Fruit fly (Drosophila melanogaster) whole organism, prepupa: ENCODE measurements around the gene Ccp84Ac.

Experiments
- Blimp-1 ChIP-seq: fragments of 200-800 bp; sonication (Bioruptor generic); optimal IDR thresholded peaks from 3 replicates; lab custom pipeline; 2017; ENCODE audit warnings: missing biosample characterization, missing genetic modification characterization, mild to moderate bottlenecking, moderate library complexity, missing genetic modification reagents
- CG10631 ChIP-seq: fragments of 200-800 bp; sonication (Bioruptor generic); optimal IDR thresholded peaks from 2 replicates; lab custom pipeline; 2016; ENCODE audit warnings: missing biosample characterization, missing genetic modification characterization
- CG11294 ChIP-seq: fragments of 200-800 bp; sonication (Bioruptor generic); IDR thresholded peaks from 2 replicates; pipeline ENCODE4 v1.3.6; 2022; ENCODE audit warnings: missing biosample characterization, missing genetic modification characterization
- CG11762 ChIP-seq: fragments of 200-800 bp; sonication (Bioruptor generic); optimal IDR thresholded peaks from 3 replicates; lab custom pipeline; 2016; ENCODE audit warnings: missing biosample characterization, missing genetic modification characterization; ENCODE audit not compliant: insufficient read depth
- CG11902 ChIP-seq: fragments of 200-800 bp; sonication (Bioruptor generic); optimal IDR thresholded peaks from 3 replicates; lab custom pipeline; 2016; ENCODE audit warnings: missing biosample characterization, missing genetic modification characterization
- CG15336 ChIP-seq: fragments of 200-800 bp; sonication (Bioruptor generic); IDR thresholded peaks from 2 replicates; pipeline ENCODE4 v1.3.6; 2022; ENCODE audit warnings: missing biosample characterization, missing genetic modification characterization
- CG1621 ChIP-seq: fragments of 200-800 bp; sonication (Bioruptor generic); optimal IDR thresholded peaks from 3 replicates; lab custom pipeline; 2018; ENCODE audit warnings: missing biosample characterization, mild to moderate bottlenecking, missing genetic modification characterization
- CG16779 ChIP-seq: fragments of 200-800 bp; sonication (Bioruptor generic); optimal IDR thresholded peaks from 3 replicates; lab custom pipeline; 2017; ENCODE audit warnings: missing biosample characterization, mild to moderate bottlenecking, missing genetic modification characterization
- CG3032 ChIP-seq: fragments of 200-800 bp; optimal IDR thresholded peaks from 2 replicates; lab custom pipeline; 2019; ENCODE audit warnings: missing biosample characterization, mild to moderate bottlenecking, missing genetic modification characterization, moderate library complexity
- CG31627 ChIP-seq: fragments of 200-800 bp; sonication (Bioruptor generic); optimal IDR thresholded peaks from 3 replicates; lab custom pipeline; 2016; ENCODE audit warnings: missing biosample characterization, missing genetic modification characterization
- CG32006 ChIP-seq: fragments of 200-800 bp; sonication (Bioruptor generic); optimal IDR thresholded peaks from 3 replicates; lab custom pipeline; 2017; ENCODE audit warnings: missing biosample characterization, mild to moderate bottlenecking, missing genetic modification characterization
- CG3919 ChIP-seq: fragments of 200-800 bp; sonication (Bioruptor generic); optimal IDR thresholded peaks from 3 replicates; lab custom pipeline; 2016; ENCODE audit warnings: missing biosample characterization, missing genetic modification characterization
- CG4318 ChIP-seq: fragments of 200-800 bp; sonication (Bioruptor generic); optimal IDR thresholded peaks from 3 replicates; lab custom pipeline; 2017; ENCODE audit warnings: missing biosample characterization, mild to moderate bottlenecking, missing genetic modification characterization
- CG6163 ChIP-seq: fragments of 200-800 bp; sonication (Bioruptor generic); IDR thresholded peaks from 3 replicates; pipeline ENCODE4 v1.3.6; 2022; ENCODE audit warnings: missing biosample characterization, missing genetic modification characterization
- CG6276 ChIP-seq: fragments of 200-800 bp; sonication (Bioruptor generic); optimal IDR thresholded peaks from 2 replicates; lab custom pipeline; 2017; ENCODE audit warnings: missing biosample characterization, mild to moderate bottlenecking, missing genetic modification characterization
- CG6792 ChIP-seq: fragments of 200-800 bp; sonication (Bioruptor generic); optimal IDR thresholded peaks from 3 replicates; lab custom pipeline; 2016; ENCODE audit warnings: missing biosample characterization, missing genetic modification characterization
- CG6808 ChIP-seq: fragments of 200-800 bp; sonication (Bioruptor generic); optimal IDR thresholded peaks from 3 replicates; lab custom pipeline; 2017; ENCODE audit warnings: missing biosample characterization, missing genetic modification characterization, mild to moderate bottlenecking, moderate library complexity, missing genetic modification reagents
- CG8119 ChIP-seq: fragments of 200-800 bp; sonication (Bioruptor generic); IDR thresholded peaks from 3 replicates; pipeline ENCODE4 v1.3.6; 2022; ENCODE audit warnings: missing biosample characterization, missing genetic modification characterization
- CG8319 ChIP-seq: fragments of 200-800 bp; sonication (Bioruptor generic); optimal IDR thresholded peaks from 3 replicates; lab custom pipeline; 2016; ENCODE audit warnings: missing biosample characterization, missing genetic modification characterization
- CG8632 ChIP-seq: fragments of 200-800 bp; sonication (Bioruptor generic); optimal IDR thresholded peaks from 3 replicates; lab custom pipeline; 2016; ENCODE audit warnings: missing biosample characterization, missing genetic modification characterization
- CG9139 ChIP-seq: fragments of 200-800 bp; sonication (Bioruptor generic); optimal IDR thresholded peaks from 3 replicates; lab custom pipeline; 2017; ENCODE audit warnings: missing biosample characterization, mild to moderate bottlenecking, missing genetic modification characterization
- Eip75B ChIP-seq: fragments of 200-800 bp; sonication (Bioruptor generic); optimal IDR thresholded peaks from 3 replicates; lab custom pipeline; 2016; ENCODE audit warnings: missing biosample characterization, missing genetic modification characterization
- Eip78C ChIP-seq: fragments of 200-800 bp; sonication (Bioruptor generic); peaks from one replicate; lab custom pipeline; 2016; ENCODE audit warnings: missing biosample characterization, missing genetic modification characterization
- Eip93F ChIP-seq: fragments of 200-800 bp; sonication (Bioruptor generic); optimal IDR thresholded peaks from 2 replicates; lab custom pipeline; 2016; ENCODE audit warnings: missing biosample characterization, mild to moderate bottlenecking, missing genetic modification characterization
- Ets96B ChIP-seq: fragments of 200-800 bp; optimal IDR thresholded peaks from 2 replicates; lab custom pipeline; 2019; ENCODE audit warnings: missing biosample characterization, mild to moderate bottlenecking, missing genetic modification characterization, moderate library complexity
- Gug ChIP-seq: fragments of 200-800 bp; sonication (Bioruptor generic); IDR thresholded peaks from 2 replicates; pipeline ENCODE4 v1.3.6; 2022; ENCODE audit warnings: missing biosample characterization, missing genetic modification characterization
- Hr38 ChIP-seq: sonication (Bioruptor generic); optimal IDR thresholded peaks from 2 replicates; lab custom pipeline; 2016; ENCODE audit warnings: missing biosample characterization, missing genetic modification characterization
- Hr4 ChIP-seq: fragments of 200-800 bp; sonication (Bioruptor generic); optimal IDR thresholded peaks from 3 replicates; lab custom pipeline; 2016; ENCODE audit warnings: missing biosample characterization, missing genetic modification characterization
- Lpt ChIP-seq: fragments of 200-800 bp; sonication (Bioruptor generic); optimal IDR thresholded peaks from 3 replicates; lab custom pipeline; 2016; ENCODE audit warnings: missing biosample characterization, missing genetic modification characterization
- Met ChIP-seq: fragments of 200-800 bp; sonication (Bioruptor generic); optimal IDR thresholded peaks from 3 replicates; lab custom pipeline; 2016; ENCODE audit warnings: missing biosample characterization, missing genetic modification characterization
- OdsH ChIP-seq: fragments of 200-800 bp; sonication (Bioruptor generic); optimal IDR thresholded peaks from 3 replicates; lab custom pipeline; 2016; ENCODE audit warnings: missing biosample characterization, missing genetic modification characterization
- Smox ChIP-seq: fragments of 200-800 bp; sonication (Bioruptor generic); optimal IDR thresholded peaks from 3 replicates; lab custom pipeline; 2016; ENCODE audit warnings: missing biosample characterization, missing genetic modification characterization
- Sox102F ChIP-seq: fragments of 200-800 bp; sonication (Bioruptor generic); optimal IDR thresholded peaks from 2 replicates; lab custom pipeline; 2016; ENCODE audit warnings: missing biosample characterization, mild to moderate bottlenecking, missing genetic modification characterization
- Sox14 ChIP-seq: fragments of 200-800 bp; sonication (Bioruptor generic); optimal IDR thresholded peaks from 3 replicates; lab custom pipeline; 2016; ENCODE audit warnings: missing biosample characterization, missing genetic modification characterization
- Sox15 ChIP-seq: fragments of 200-800 bp; sonication (Bioruptor generic); optimal IDR thresholded peaks from 3 replicates; lab custom pipeline; 2016; ENCODE audit warnings: missing biosample characterization, missing genetic modification characterization
- achi ChIP-seq: fragments of 200-800 bp; sonication (Bioruptor generic); optimal IDR thresholded peaks from 3 replicates; lab custom pipeline; 2016; ENCODE audit warnings: missing biosample characterization, missing genetic modification characterization
- acj6 ChIP-seq: fragments of 200-800 bp; sonication (Bioruptor generic); optimal IDR thresholded peaks from 3 replicates; lab custom pipeline; 2016; ENCODE audit warnings: missing biosample characterization, missing genetic modification characterization
- cyc ChIP-seq: fragments of 200-800 bp; sonication (Bioruptor generic); optimal IDR thresholded peaks from 3 replicates; lab custom pipeline; 2016; ENCODE audit warnings: missing biosample characterization, missing genetic modification characterization
- dac ChIP-seq: fragments of 200-800 bp; sonication (Bioruptor generic); optimal IDR thresholded peaks from 2 replicates; lab custom pipeline; 2017; ENCODE audit warnings: missing biosample characterization, mild to moderate bottlenecking, missing genetic modification characterization
- dsx ChIP-seq: fragments of 200-800 bp; optimal IDR thresholded peaks from 3 replicates; lab custom pipeline; 2019; ENCODE audit warnings: missing biosample characterization, mild to moderate bottlenecking, missing genetic modification characterization, moderate library complexity; ENCODE audit not compliant: poor library complexity, severe bottlenecking
- eg ChIP-seq: fragments of 200-800 bp; sonication (Bioruptor generic); IDR thresholded peaks from 3 replicates; pipeline ENCODE4 v1.3.6; 2022; ENCODE audit warnings: missing biosample characterization, missing genetic modification characterization
- esn ChIP-seq: fragments of 200-800 bp; sonication (Bioruptor generic); optimal IDR thresholded peaks from 2 replicates; lab custom pipeline; 2016; ENCODE audit warnings: missing biosample characterization, mild to moderate bottlenecking, missing genetic modification characterization, moderate library complexity
- fd85E ChIP-seq: fragments of 200-800 bp; sonication (Bioruptor generic); optimal IDR thresholded peaks from 3 replicates; lab custom pipeline; 2016; ENCODE audit warnings: missing biosample characterization, missing genetic modification characterization
- fkh ChIP-seq: fragments of 200-800 bp; sonication (Bioruptor generic); optimal IDR thresholded peaks from 3 replicates; lab custom pipeline; 2017; ENCODE audit warnings: missing biosample characterization, mild to moderate bottlenecking, missing genetic modification characterization, moderate library complexity
- lz ChIP-seq: fragments of 200-800 bp; sonication (Bioruptor generic); optimal IDR thresholded peaks from 3 replicates; lab custom pipeline; 2016; ENCODE audit warnings: missing biosample characterization, missing genetic modification characterization
- net ChIP-seq: fragments of 200-800 bp; sonication (Bioruptor generic); optimal IDR thresholded peaks from 3 replicates; lab custom pipeline; 2016; ENCODE audit warnings: missing biosample characterization, missing genetic modification characterization
- pdm3 ChIP-seq: fragments of 200-800 bp; sonication (Bioruptor generic); optimal IDR thresholded peaks from 3 replicates; lab custom pipeline; 2016; ENCODE audit warnings: missing biosample characterization, missing genetic modification characterization
- salr ChIP-seq, 2 experiments: fragments of 200-800 bp; sonication (Bioruptor generic); optimal IDR thresholded peaks; 3 replicates each; lab custom pipeline; 2016 to 2018; ENCODE audit warnings: missing biosample characterization in 2 of 2, missing genetic modification characterization in 2 of 2, mild to moderate bottlenecking in 1 of 2
- ss ChIP-seq, 2 experiments: fragments of 200-800 bp; sonication (Bioruptor generic); optimal IDR thresholded peaks; 2 replicates in 1 of 2; 3 replicates in 1 of 2; lab custom pipeline; 2017 to 2018; ENCODE audit warnings: mild to moderate bottlenecking in 2 of 2, missing biosample characterization in 2 of 2, missing genetic modification characterization in 2 of 2, moderate library complexity in 1 of 2
- svp ChIP-seq: fragments of 200-800 bp; sonication (Bioruptor generic); peaks from one replicate; lab custom pipeline; 2016; ENCODE audit warnings: missing biosample characterization, missing genetic modification characterization
- vri ChIP-seq: fragments of 200-800 bp; sonication (Bioruptor generic); optimal IDR thresholded peaks from 3 replicates; lab custom pipeline; 2016; ENCODE audit warnings: missing biosample characterization, mild to moderate bottlenecking, missing genetic modification characterization

Gene Ccp84Ac

dm6 chr3R:6664371-6665116 lies 31.5 kb downstream of the Ccp84Ac start:
- TF ChIP-seq CG32006 (GFP tag; lab: Kevin White, UChicago) (peak; percentile 83), CG11294 (GFP tag; lab: Robert Waterston, UW) (no peak), CG8119 (peak; percentile 32; the same call in 1 of the 3 replicates), eg (GFP tag; lab: Robert Waterston, UW) (peak; percentile 26; the same call in 1 of the 3 replicates), CG6276 (GFP tag; lab: Kevin White, UChicago) (no peak), pdm3 (no peak), Hr4 (GFP tag; lab: Kevin White, UChicago) (peak; percentile 46), CG3919 (peak; percentile 26), Sox102F (GFP tag; lab: Kevin White, UChicago) (no peak), CG9139 (no peak), CG6792 (no peak), fd85E (GFP tag; lab: Kevin White, UChicago) (no peak), Smox (GFP tag; lab: Kevin White, UChicago) (no peak), CG1621 (tag; lab: Kevin White, UChicago) (no peak), Eip78C (peak; percentile 59), CG15336 (no peak), Lpt (GFP tag; lab: Kevin White, UChicago) (peak; percentile 2), CG16779 (no peak), Gug (GFP tag; lab: Robert Waterston, UW) (no peak), CG4318 (GFP tag; lab: Kevin White, UChicago) (peak; percentile 75), Eip93F (GFP tag; lab: Kevin White, UChicago) (no peak), acj6 (no peak), CG31627 (GFP tag; lab: Kevin White, UChicago) (no peak), dac (GFP tag; lab: Kevin White, UChicago) (peak; percentile 1), vri (no peak), ss (GFP tag; optimal IDR thresholded peaks at IDR 0.05; lab: Kevin White, UChicago) (peak in 1 of 2 experiments; percentile 15), fkh (peak; percentile 88), CG11762 (GFP tag; lab: Kevin White, UChicago) (no peak), cyc (GFP tag; lab: Kevin White, UChicago) (no peak), svp (peak; percentile 54), CG11902 (no peak), lz (no peak), CG6808 (no peak), CG8319 (GFP tag; lab: Kevin White, UChicago) (no peak), Ets96B (no peak), Hr38 (GFP tag; lab: Kevin White, UChicago) (no peak), salr (GFP tag; optimal IDR thresholded peaks at IDR 0.05; lab: Kevin White, UChicago) (peak in 1 of 2 experiments; percentile 51), CG3032 (tag; lab: Kevin White, UChicago) (no peak), CG10631 (GFP tag; lab: Kevin White, UChicago) (peak; percentile 43), CG6163 (GFP tag; lab: Robert Waterston, UW) (0 out of 3 replicates have a peak, but pooled peaks have one; percentile 10), net (GFP tag; lab: Kevin White, UChicago) (peak; percentile 1), achi (peak; percentile 32), Blimp-1 (GFP tag; lab: Kevin White, UChicago) (no peak), Sox15 (GFP tag; lab: Kevin White, UChicago) (no peak), esn (GFP tag; lab: Kevin White, UChicago) (no peak), dsx (GFP tag; lab: Kevin White, UChicago) (no peak), CG8632 (GFP tag; lab: Kevin White, UChicago) (no peak), Sox14 (GFP tag; lab: Kevin White, UChicago) (no peak), Eip75B (GFP tag; lab: Kevin White, UChicago) (no peak), Met (GFP tag; lab: Kevin White, UChicago) (no peak), OdsH (GFP tag; lab: Kevin White, UChicago) (peak; percentile 10)
